Worm (Caenorhabditis elegans) whole organism, L1 larva: ENCODE measurements around the gene F56C4.4.

Source experiments
- aly-2 ChIP-seq: fragments of 150-350 bp; optimal IDR thresholded peaks from 2 replicates; lab custom pipeline; 2014; ENCODE audit warnings: missing biosample characterization, missing genetic modification characterization
- ces-1 ChIP-seq: fragments of 150-350 bp; optimal IDR thresholded peaks from 2 replicates; lab custom pipeline; 2014; ENCODE audit warnings: missing biosample characterization, missing genetic modification reagents, missing genetic modification characterization
- snpc-4 ChIP-seq: fragments of 150-350 bp; optimal IDR thresholded peaks from 2 replicates; lab custom pipeline; 2014; ENCODE audit warnings: missing biosample characterization, missing genetic modification characterization

DNA sequence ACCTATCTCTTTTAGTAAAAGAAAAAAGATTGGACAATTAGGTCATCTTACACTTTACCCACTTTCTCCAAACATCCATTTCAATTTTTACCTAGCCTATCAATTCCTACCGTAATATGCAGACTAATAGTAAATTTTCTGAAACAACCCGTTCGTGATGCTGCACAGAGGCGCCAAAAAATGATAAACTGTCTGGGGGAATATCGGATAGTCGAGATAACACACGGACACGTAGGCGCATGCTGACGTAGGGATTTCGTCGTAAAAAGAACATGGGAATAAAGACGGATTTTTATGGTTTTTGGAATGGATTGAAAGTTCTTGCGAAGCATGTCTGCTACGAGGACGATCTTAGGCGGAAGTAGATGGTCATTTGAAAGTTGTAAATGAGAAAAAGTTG lies 14.7 kb downstream of the F56C4.4 start:
- TF ChIP-seq aly-2 (tag; lab: Kevin White, UChicago) (no peak), snpc-4 (tag; lab: Kevin White, UChicago) (no peak), ces-1 (GFP tag; lab: Kevin White, UChicago) (no peak)
